Worm (Caenorhabditis elegans) whole organism, early embryonic: ENCODE results near the gene C06E2.5.

ENCODE experiments used
- F13C5.2 ChIP-seq: sonication (generic microtip); optimal IDR thresholded peaks from 2 replicates; lab custom pipeline; 2017; ENCODE audit warnings: mild to moderate bottlenecking, missing genetic modification characterization, inconsistent platforms, missing compliant biosample characterization
- aly-1 ChIP-seq: sonication (generic microtip); optimal IDR thresholded peaks from 2 replicates; lab custom pipeline; 2016; ENCODE audit warnings: missing genetic modification characterization, missing compliant biosample characterization
- ama-1 ChIP-seq: fragments of 150-350 bp; optimal IDR thresholded peaks from 2 replicates; lab custom pipeline; 2014
- ceh-13 ChIP-seq: fragments of 200-800 bp; sonication (Bioruptor generic); optimal IDR thresholded peaks from 2 replicates; lab custom pipeline; 2018; ENCODE audit warnings: mild to moderate bottlenecking, missing genetic modification characterization, missing compliant biosample characterization
- ets-7 ChIP-seq: sonication (generic microtip); optimal IDR thresholded peaks from 2 replicates; lab custom pipeline; 2016; ENCODE audit warnings: missing genotype, missing genetic modification characterization, missing compliant biosample characterization
- flt-1 ChIP-seq: fragments of 200-800 bp; sonication (Bioruptor generic); IDR thresholded peaks from 2 replicates; pipeline ENCODE4 v1.3.6; 2022; ENCODE audit warnings: missing genetic modification characterization, missing compliant biosample characterization
- hmbx-1 ChIP-seq: sonication (generic microtip); optimal IDR thresholded peaks from 2 replicates; lab custom pipeline; 2016; ENCODE audit warnings: mild to moderate bottlenecking, missing genetic modification characterization, missing compliant biosample characterization
- hmg-4 ChIP-seq: fragments of 200-800 bp; sonication (Bioruptor generic); optimal IDR thresholded peaks from 2 replicates; lab custom pipeline; 2018; ENCODE audit warnings: mild to moderate bottlenecking, missing genetic modification characterization, missing compliant biosample characterization
- pes-1 ChIP-seq: fragments of 200-800 bp; sonication (Bioruptor generic); IDR thresholded peaks from 2 replicates; pipeline ENCODE4 v1.3.6; 2022; ENCODE audit warnings: missing genetic modification reagents, missing genetic modification characterization, missing compliant biosample characterization
- scrt-1 ChIP-seq: fragments of 200-800 bp; sonication (Bioruptor generic); IDR thresholded peaks from 2 replicates; pipeline ENCODE4 v1.3.6; 2022; ENCODE audit warnings: missing genetic modification characterization, missing compliant biosample characterization
- sea-1 ChIP-seq: fragments of 200-800 bp; sonication (Bioruptor generic); conservative IDR thresholded peaks from 2 replicates; pipeline ENCODE4 v1.3.6; 2022; ENCODE audit warnings: missing genetic modification characterization, missing compliant biosample characterization
- tra-4 ChIP-seq: sonication (generic microtip); optimal IDR thresholded peaks from 2 replicates; lab custom pipeline; 2017; ENCODE audit warnings: missing genetic modification characterization, missing compliant biosample characterization

The C06E2.5 gene

DNA sequence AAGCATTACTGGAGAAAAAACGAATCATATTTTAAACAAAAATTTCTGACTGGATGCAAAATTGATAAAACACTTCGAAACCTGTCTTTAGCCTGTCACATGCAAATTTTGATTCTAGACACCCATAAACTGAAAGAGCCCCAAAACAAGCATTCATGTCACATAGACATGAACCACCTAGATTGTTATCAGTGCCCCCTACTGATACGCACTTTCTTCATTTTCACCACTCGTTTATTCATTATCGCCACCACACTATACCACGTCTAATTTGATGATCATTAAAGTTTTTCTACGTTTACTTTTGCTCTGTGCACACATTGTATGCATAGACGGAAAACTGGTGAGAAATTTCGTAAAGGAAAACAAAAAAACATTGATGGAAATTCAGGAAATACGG is 45.8 kb downstream of the C06E2.5 start, which contains the start of gene cnnm-2:
cnnm-2 (plus strand) TSS at position 190 of the 400 bp plus-strand sequence.
- no peak for TF ChIP-seq ets-7
- TF ChIP-seq ama-1 (lab: Kevin White, UChicago) = no peak

DNA sequence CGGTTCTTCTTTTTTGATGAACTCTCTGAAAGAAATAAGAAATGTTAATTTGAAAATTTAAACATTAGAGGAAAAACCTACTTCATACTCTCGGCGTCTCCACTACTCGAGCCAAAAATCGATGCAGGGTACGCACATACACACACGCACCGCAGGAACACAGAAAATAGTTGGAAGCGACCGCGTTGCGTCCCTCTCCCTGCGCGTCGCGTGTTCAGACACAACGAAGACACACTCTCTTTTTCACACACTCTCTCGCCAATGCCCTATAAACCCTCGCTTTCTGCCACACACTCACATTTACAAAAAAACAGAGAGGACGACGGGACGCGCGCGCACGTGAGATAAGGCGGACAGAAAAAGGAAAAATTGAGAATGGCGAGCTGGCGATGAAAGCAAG is 46.8 kb downstream of the C06E2.5 start, which contains the start of gene R04E5.9:
R04E5.9 (minus strand) TSS at position 235 of the 400 bp plus-strand sequence.
- peak; percentile 23 for TF ChIP-seq aly-1 (tag; lab: Kevin White, UChicago)
- TF ChIP-seq scrt-1 (GFP tag; lab: Robert Waterston, UW) = no peak
- TF ChIP-seq ceh-13 (GFP tag; lab: Kevin White, UChicago) = no peak
- 0 out of 2 replicates have a peak, but pooled peaks have one; percentile 24 for TF ChIP-seq sea-1 (GFP tag; lab: Robert Waterston, UW)
- no peak for TF ChIP-seq flt-1 (GFP tag; lab: Robert Waterston, UW)
- peak; percentile 83 for TF ChIP-seq hmg-4 (GFP tag; lab: Kevin White, UChicago)
- no peak for TF ChIP-seq ets-7
- TF ChIP-seq hmbx-1 (tag; lab: Kevin White, UChicago) = no peak
- TF ChIP-seq tra-4 (tag; lab: Kevin White, UChicago) = no peak
- peak; percentile 19 for TF ChIP-seq F13C5.2 (tag; lab: Kevin White, UChicago)

DNA sequence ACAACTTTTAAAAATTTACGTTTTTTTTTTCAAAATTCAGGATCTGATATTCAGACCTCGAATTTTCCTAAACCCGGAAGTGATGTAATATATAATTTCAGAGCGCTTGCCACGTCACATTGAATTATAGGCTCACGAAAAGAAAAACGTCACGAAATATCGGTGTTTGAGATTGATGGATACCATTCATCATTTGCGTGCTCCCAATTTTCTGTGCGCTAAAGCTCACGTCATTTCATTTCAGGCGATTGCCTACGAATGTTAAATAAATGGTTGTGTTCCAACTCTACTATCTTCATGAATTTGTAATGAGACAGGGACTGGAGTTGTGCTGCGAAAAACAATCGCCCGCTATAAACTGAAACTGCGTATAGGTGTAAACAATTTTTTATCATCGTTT is 49.0 kb downstream of the C06E2.5 start:
- TF ChIP-seq ets-7 (no peak), pes-1 (GFP tag; lab: Robert Waterston, UW) (no peak)
